Worm (Caenorhabditis elegans) whole organism, mixed stage, embryonic: Measurements from ENCODE around the gene B0218.7.

Experiments used
- bed-3 ChIP-seq: fragments of 200-800 bp; sonication (Bioruptor generic); optimal IDR thresholded peaks from 3 replicates; lab custom pipeline; 2018; ENCODE audit warnings: mild to moderate bottlenecking, missing genetic modification characterization, moderate library complexity, missing compliant biosample characterization
- unc-120 ChIP-seq: sonication (generic microtip); optimal IDR thresholded peaks from 2 replicates; lab custom pipeline; 2017; ENCODE audit warnings: missing genetic modification characterization, missing compliant biosample characterization; ENCODE audit not compliant: poor library complexity, severe bottlenecking
- unc-62 ChIP-seq: fragments of 150-350 bp; optimal IDR thresholded peaks from 2 replicates; lab custom pipeline; 2014; ENCODE audit warnings: missing biosample characterization, missing genetic modification reagents, missing genetic modification characterization

ce11 chrIV:8164515-8164914 lies 1.3 kb downstream of the B0218.7 start:
- no peak for TF ChIP-seq unc-120 (tag; lab: Kevin White, UChicago)
- no peak for TF ChIP-seq bed-3 (GFP tag; lab: Kevin White, UChicago)
- TF ChIP-seq unc-62 (GFP tag; lab: Kevin White, UChicago), result no peak
